Fruit fly (Drosophila melanogaster) whole organism, embryonic: ENCODE data around the gene Prx3.

Experiments
- ATbp ChIP-seq: fragments of 200-800 bp; sonication (Bioruptor generic); optimal IDR thresholded peaks from 2 replicates; lab custom pipeline; 2017; ENCODE audit warnings: missing biosample characterization, mild to moderate bottlenecking, missing genetic modification characterization, missing genetic modification reagents
- CG10462 ChIP-seq: fragments of 200-800 bp; sonication (Bioruptor generic); optimal IDR thresholded peaks from 2 replicates; lab custom pipeline; 2016; ENCODE audit warnings: missing biosample characterization, missing genetic modification characterization
- CG11085 ChIP-seq: fragments of 200-800 bp; sonication (Bioruptor generic); IDR thresholded peaks from 2 replicates; pipeline ENCODE4 v1.3.6; 2022; ENCODE audit warnings: missing biosample characterization, missing genetic modification characterization
- CG11504 ChIP-seq: fragments of 200-800 bp; sonication (Bioruptor generic); optimal IDR thresholded peaks from 3 replicates; lab custom pipeline; 2019; ENCODE audit warnings: missing biosample characterization, mild to moderate bottlenecking, missing genetic modification characterization, moderate library complexity
- CG14441 ChIP-seq: fragments of 200-800 bp; sonication (Bioruptor generic); IDR thresholded peaks from 2 replicates; pipeline ENCODE4 v1.3.6; 2022; ENCODE audit warnings: missing biosample characterization, missing genetic modification characterization
- CG1602 ChIP-seq: fragments of 200-800 bp; sonication (Bioruptor generic); optimal IDR thresholded peaks from 3 replicates; lab custom pipeline; 2016; ENCODE audit warnings: missing biosample characterization, missing genetic modification characterization
- CG1647 ChIP-seq: fragments of 200-800 bp; sonication (Bioruptor generic); optimal IDR thresholded peaks from 3 replicates; lab custom pipeline; 2016; ENCODE audit warnings: missing biosample characterization, missing genetic modification characterization
- CG17568 ChIP-seq: fragments of 200-800 bp; sonication (Bioruptor generic); optimal IDR thresholded peaks from 2 replicates; lab custom pipeline; 2018; ENCODE audit warnings: missing biosample characterization, mild to moderate bottlenecking, missing genetic modification characterization, moderate library complexity
- CG2116 ChIP-seq: fragments of 200-800 bp; sonication (Bioruptor generic); optimal IDR thresholded peaks from 3 replicates; lab custom pipeline; 2018; ENCODE audit warnings: missing biosample characterization, mild to moderate bottlenecking, missing genetic modification characterization
- CG2199 ChIP-seq: fragments of 200-800 bp; sonication (Bioruptor generic); IDR thresholded peaks from 3 replicates; pipeline ENCODE4 v1.3.6; 2022; ENCODE audit warnings: missing biosample characterization, missing genetic modification characterization
- CG2678 ChIP-seq: fragments of 200-800 bp; sonication (Bioruptor generic); optimal IDR thresholded peaks from 3 replicates; lab custom pipeline; 2019; ENCODE audit warnings: missing biosample characterization, mild to moderate bottlenecking, missing genetic modification characterization, moderate library complexity
- CG2889 ChIP-seq: fragments of 200-800 bp; sonication (Bioruptor generic); IDR thresholded peaks from 3 replicates; pipeline ENCODE4 v1.3.6; 2022; ENCODE audit warnings: missing biosample characterization, missing genetic modification characterization
- CG3065 ChIP-seq: fragments of 200-800 bp; sonication (Bioruptor generic); optimal IDR thresholded peaks from 2 replicates; lab custom pipeline; 2016; ENCODE audit warnings: missing biosample characterization, missing genetic modification characterization
- CG33557 ChIP-seq: fragments of 200-800 bp; sonication (Bioruptor generic); optimal IDR thresholded peaks from 2 replicates; lab custom pipeline; 2019; ENCODE audit warnings: missing biosample characterization, mild to moderate bottlenecking, missing genetic modification characterization, moderate library complexity
- CG34422 ChIP-seq: fragments of 200-800 bp; sonication (Bioruptor generic); IDR thresholded peaks from 3 replicates; pipeline ENCODE4 v1.3.6; 2022; ENCODE audit warnings: missing biosample characterization, missing genetic modification characterization
- CG4328 ChIP-seq: fragments of 200-800 bp; sonication (Bioruptor generic); optimal IDR thresholded peaks from 3 replicates; lab custom pipeline; 2017; ENCODE audit warnings: missing biosample characterization, missing genetic modification reagents, missing genetic modification characterization
- CG4360 ChIP-seq: fragments of 200-800 bp; sonication (Bioruptor generic); IDR thresholded peaks from 2 replicates; pipeline ENCODE4 v1.3.6; 2022; ENCODE audit warnings: missing biosample characterization, missing genetic modification characterization
- CG4617 ChIP-seq: fragments of 200-800 bp; sonication (Bioruptor generic); optimal IDR thresholded peaks from 3 replicates; lab custom pipeline; 2016; ENCODE audit warnings: missing biosample characterization, missing genetic modification characterization, borderline replicate concordance
- CG7786 ChIP-seq: fragments of 200-800 bp; sonication (Bioruptor generic); optimal IDR thresholded peaks from 2 replicates; lab custom pipeline; 2016; ENCODE audit warnings: missing biosample characterization, missing genetic modification characterization
- CG8478 ChIP-seq: fragments of >200 bp; optimal IDR thresholded peaks from 2 replicates; lab custom pipeline; 2018
- CG8924 ChIP-seq: fragments of 200-800 bp; optimal IDR thresholded peaks from 3 replicates; lab custom pipeline; 2019; ENCODE audit warnings: missing biosample characterization, mild to moderate bottlenecking, missing genetic modification characterization, moderate library complexity
- CHES-1-like ChIP-seq: fragments of 200-800 bp; sonication (Bioruptor generic); optimal IDR thresholded peaks from 2 replicates; lab custom pipeline; 2016; ENCODE audit warnings: missing biosample characterization, missing genetic modification characterization
- CoRest ChIP-seq: fragments of 200-800 bp; sonication (Bioruptor generic); optimal IDR thresholded peaks from 3 replicates; lab custom pipeline; 2018; ENCODE audit warnings: missing biosample characterization, mild to moderate bottlenecking, missing genetic modification characterization, moderate library complexity
- Dip2 ChIP-seq: fragments of 200-800 bp; sonication (Bioruptor generic); IDR thresholded peaks from 2 replicates; pipeline ENCODE4 v1.3.6; 2022; ENCODE audit warnings: missing biosample characterization, missing genetic modification characterization
- Drgx ChIP-seq: fragments of 200-800 bp; sonication (Bioruptor generic); IDR thresholded peaks from 2 replicates; pipeline ENCODE4 v1.3.6; 2022; ENCODE audit warnings: missing biosample characterization, missing genetic modification characterization
- ERR ChIP-seq: fragments of 200-800 bp; sonication (Bioruptor generic); optimal IDR thresholded peaks from 2 replicates; lab custom pipeline; 2016; ENCODE audit warnings: missing biosample characterization, missing genetic modification characterization
- Eip74EF ChIP-seq, 2 experiments: fragments of 200-800 bp in 1 of 2; fragments of >200 bp in 1 of 2; sonication (Bioruptor generic) in 1 of 2; optimal IDR thresholded peaks; 2 replicates each; lab custom pipeline; 2017 to 2019; ENCODE audit warnings: missing biosample characterization in 2 of 2, missing genetic modification characterization in 2 of 2, mild to moderate bottlenecking in 1 of 2, moderate library complexity in 1 of 2
- Gug ChIP-seq: fragments of 200-800 bp; sonication (Bioruptor generic); IDR thresholded peaks from 4 replicates; pipeline ENCODE4 v1.3.6; 2022; ENCODE audit warnings: missing biosample characterization, missing genetic modification characterization
- Hr3 ChIP-seq: fragments of 200-800 bp; sonication (Bioruptor generic); optimal IDR thresholded peaks from 3 replicates; lab custom pipeline; 2016; ENCODE audit warnings: missing biosample characterization, missing genetic modification characterization
- Hr51 ChIP-seq, 2 experiments: fragments of 200-800 bp; sonication (Bioruptor generic); optimal IDR thresholded peaks; 2 replicates in 1 of 2; 3 replicates in 1 of 2; lab custom pipeline; 2016 to 2018; ENCODE audit warnings: missing biosample characterization in 2 of 2, missing genetic modification characterization in 2 of 2, mild to moderate bottlenecking in 1 of 2, moderate library complexity in 1 of 2
- Med ChIP-seq: fragments of 200-800 bp; sonication (Bioruptor generic); peaks from one replicate; lab custom pipeline; 2016; ENCODE audit warnings: missing biosample characterization, missing genetic modification characterization, mild to moderate bottlenecking, inconsistent platforms, moderate library complexity
- Mrtf ChIP-seq: fragments of 200-800 bp; sonication (Bioruptor generic); IDR thresholded peaks from 3 replicates; pipeline ENCODE4 v1.3.6; 2022; ENCODE audit warnings: missing biosample characterization, missing genetic modification characterization
- Optix ChIP-seq: fragments of 200-800 bp; sonication (Bioruptor generic); IDR thresholded peaks from 3 replicates; pipeline ENCODE4 v1.3.6; 2022; ENCODE audit warnings: missing biosample characterization, missing genetic modification characterization
- Sox102F ChIP-seq: fragments of 200-800 bp; sonication (Bioruptor generic); optimal IDR thresholded peaks from 2 replicates; lab custom pipeline; 2018; ENCODE audit warnings: missing biosample characterization, mild to moderate bottlenecking, missing genetic modification characterization, moderate library complexity
- Xbp1 ChIP-seq: fragments of 200-800 bp; sonication (Bioruptor generic); optimal IDR thresholded peaks from 3 replicates; lab custom pipeline; 2016; ENCODE audit warnings: missing biosample characterization, mild to moderate bottlenecking, missing genetic modification characterization
- bigmax ChIP-seq: fragments of 200-800 bp; sonication (Bioruptor generic); optimal IDR thresholded peaks from 2 replicates; lab custom pipeline; 2018; ENCODE audit warnings: missing biosample characterization, mild to moderate bottlenecking, missing genetic modification characterization
- bsh ChIP-seq, 2 experiments: fragments of 200-800 bp; sonication (Bioruptor generic); optimal IDR thresholded peaks; 2 replicates each; lab custom pipeline; 2017 to 2018; ENCODE audit warnings: mild to moderate bottlenecking in 2 of 2, missing biosample characterization in 2 of 2, missing genetic modification characterization in 2 of 2, moderate library complexity in 1 of 2
- hbn ChIP-seq: fragments of 200-800 bp; sonication (Bioruptor generic); IDR thresholded peaks from 2 replicates; pipeline ENCODE4 v1.3.6; 2022; ENCODE audit warnings: missing biosample characterization, missing genetic modification characterization; ENCODE audit not compliant: partially characterized antibody
- hth ChIP-seq: fragments of >200 bp; optimal IDR thresholded peaks from 2 replicates; lab custom pipeline; 2017; ENCODE audit warnings: inconsistent platforms
- lilli ChIP-seq: fragments of 200-800 bp; sonication (Bioruptor generic); optimal IDR thresholded peaks from 3 replicates; lab custom pipeline; 2016; ENCODE audit warnings: missing biosample characterization, missing genetic modification characterization
- nerfin-1 ChIP-seq: fragments of 200-800 bp; sonication (Bioruptor generic); optimal IDR thresholded peaks from 3 replicates; lab custom pipeline; 2019; ENCODE audit warnings: missing biosample characterization, mild to moderate bottlenecking, missing genetic modification characterization, moderate library complexity
- onecut ChIP-seq: fragments of 200-800 bp; sonication (Bioruptor generic); IDR thresholded peaks from 2 replicates; pipeline ENCODE4 v1.3.6; 2022; ENCODE audit warnings: missing biosample characterization, missing genetic modification characterization
- row ChIP-seq: fragments of 200-800 bp; sonication (Bioruptor generic); IDR thresholded peaks from 3 replicates; pipeline ENCODE4 v1.3.6; 2022; ENCODE audit warnings: missing biosample characterization, missing genetic modification characterization
- sc ChIP-seq, 3 experiments: fragments of >200 bp in 2 of 3; fragments of 200-800 bp in 1 of 3; sonication (Bioruptor generic) in 1 of 3; optimal IDR thresholded peaks; 2 replicates in 2 of 3; 3 replicates in 1 of 3; lab custom pipeline; 2017; ENCODE audit warnings: mild to moderate bottlenecking in 1 of 3, missing biosample characterization in 1 of 3, missing genetic modification characterization in 1 of 3, missing genetic modification reagents in 1 of 3
- slou ChIP-seq: fragments of 200-800 bp; sonication (Bioruptor generic); optimal IDR thresholded peaks from 3 replicates; lab custom pipeline; 2016; ENCODE audit warnings: missing biosample characterization, missing genetic modification characterization
- stwl ChIP-seq: fragments of 200-800 bp; sonication (Bioruptor generic); optimal IDR thresholded peaks from 3 replicates; lab custom pipeline; 2018; ENCODE audit warnings: missing biosample characterization, mild to moderate bottlenecking, missing genetic modification characterization, moderate library complexity
- yki ChIP-seq: fragments of >200 bp; optimal IDR thresholded peaks from 3 replicates; lab custom pipeline; 2018

Prx3 gene

DNA sequence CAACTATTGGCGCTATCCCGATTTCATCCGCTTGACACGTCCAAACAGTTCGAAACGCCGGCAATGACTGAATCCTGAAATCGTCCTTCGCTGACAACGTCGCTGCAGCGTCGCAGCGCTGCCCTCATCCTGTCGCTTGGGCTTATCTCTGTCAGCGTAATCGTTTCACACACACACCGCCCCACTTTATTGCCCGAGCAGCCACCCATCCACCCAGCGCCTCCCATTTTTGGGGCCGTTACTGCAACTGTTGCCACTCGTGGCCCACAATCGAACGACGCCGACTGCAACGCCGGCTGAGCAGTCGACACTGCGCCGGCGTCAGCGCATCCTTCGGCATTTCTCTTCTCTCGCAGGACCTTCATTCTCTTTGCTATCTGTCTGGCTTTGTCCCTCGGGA, 40.7 kb downstream of the Prx3 start, which contains the start of gene Dscam3 (continued):
- TF ChIP-seq CG33557 (GFP tag; lab: Kevin White, UChicago), result no peak
- TF ChIP-seq Drgx (GFP tag; lab: Robert Waterston, UW), result no peak

DNA sequence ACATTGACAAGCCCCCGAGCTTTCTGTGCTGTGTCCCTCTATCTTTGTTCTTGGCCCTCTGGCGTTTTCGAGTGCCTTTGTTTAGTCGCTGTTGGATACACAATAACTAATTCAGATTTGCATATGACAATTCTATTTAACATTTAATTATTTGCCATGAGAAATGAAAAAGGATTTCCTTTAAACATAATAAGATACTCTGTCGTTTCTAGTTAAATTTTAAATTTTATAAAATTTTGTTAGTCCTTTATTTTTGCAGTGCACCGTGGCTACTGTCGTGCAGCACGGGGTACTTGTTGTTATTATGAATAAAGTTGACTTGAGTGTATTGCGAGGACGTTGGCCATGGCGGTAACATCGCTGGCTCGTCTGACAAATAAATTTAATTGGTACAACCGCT, 43.5 kb downstream of the Prx3 start:
- TF ChIP-seq Drgx (GFP tag; lab: Robert Waterston, UW) (0 out of 2 replicates have a peak, but pooled peaks have one; percentile 12), row (GFP tag; lab: Robert Waterston, UW) (0 out of 3 replicates have a peak, but pooled peaks have one; percentile 12), Eip74EF (GFP tag; optimal IDR thresholded peaks at IDR 0.05; lab: Kevin White, UChicago) (no peak)
- TF ChIP-seq, all 482 proteins: peak for 2

dm6 chr3R:17501108-17501507, 45.2 kb downstream of the Prx3 start:
- TF ChIP-seq lilli (no peak), ATbp (no peak), slou (GFP tag; lab: Kevin White, UChicago) (no peak), CG8478 (lab: Kevin White, UChicago) (no peak), Xbp1 (GFP tag; lab: Kevin White, UChicago) (no peak), Mrtf (GFP tag; lab: Robert Waterston, UW) (no peak), sc (optimal IDR thresholded peaks at IDR 0.05; lab: Kevin White, UChicago) (no peak), sc (GFP tag; optimal IDR thresholded peaks at IDR 0.05; lab: Kevin White, UChicago) (no peak), bigmax (GFP tag; lab: Kevin White, UChicago) (no peak), Optix (no peak), CG4360 (GFP tag; lab: Robert Waterston, UW) (no peak), onecut (GFP tag; lab: Robert Waterston, UW) (no peak), Hr3 (GFP tag; lab: Kevin White, UChicago) (no peak), Hr51 (GFP tag; optimal IDR thresholded peaks at IDR 0.05; lab: Kevin White, UChicago) (peak in 1 of 2 experiments; percentile 3), CG4617 (GFP tag; lab: Kevin White, UChicago) (no peak), hth (lab: Kevin White, UChicago) (no peak), CG11504 (peak; percentile 20), Gug (GFP tag; lab: Robert Waterston, UW) (0 out of 4 replicates have a peak, but pooled peaks have one; percentile 16), CG2678 (tag; lab: Kevin White, UChicago) (no peak), stwl (tag; lab: Kevin White, UChicago) (no peak), CG17568 (GFP tag; lab: Kevin White, UChicago) (no peak), CG10462 (GFP tag; lab: Kevin White, UChicago) (no peak), CG1647 (GFP tag; lab: Kevin White, UChicago) (no peak), CG8924 (tag; lab: Kevin White, UChicago) (no peak), CG2116 (GFP tag; lab: Kevin White, UChicago) (no peak), CG7786 (GFP tag; lab: Kevin White, UChicago) (no peak), bsh (GFP tag; optimal IDR thresholded peaks at IDR 0.05; lab: Kevin White, UChicago) (peak in 1 of 2 experiments; percentile 10), CHES-1-like (no peak), Dip2 (GFP tag; lab: Robert Waterston, UW) (no peak), CG2889 (GFP tag; lab: Robert Waterston, UW) (no peak), hbn (no peak), CG2199 (no peak), CG34422 (0 out of 3 replicates have a peak, but pooled peaks have one; percentile 12), CG4328 (GFP tag; lab: Kevin White, UChicago) (no peak), CG1602 (no peak), CG3065 (GFP tag; lab: Kevin White, UChicago) (no peak), CoRest (no peak), yki (lab: Kevin White, UChicago) (no peak), ERR (GFP tag; lab: Kevin White, UChicago) (no peak), CG11085 (GFP tag; lab: Robert Waterston, UW) (no peak), Sox102F (GFP tag; lab: Kevin White, UChicago) (peak; percentile 9), CG14441 (GFP tag; lab: Robert Waterston, UW) (no peak), Med (no peak), nerfin-1 (tag; lab: Kevin White, UChicago) (no peak)
